Worm (Caenorhabditis elegans): Measurements from ENCODE around the gene Y77E11A.23.

Y77E11A.23 gene

DNA sequence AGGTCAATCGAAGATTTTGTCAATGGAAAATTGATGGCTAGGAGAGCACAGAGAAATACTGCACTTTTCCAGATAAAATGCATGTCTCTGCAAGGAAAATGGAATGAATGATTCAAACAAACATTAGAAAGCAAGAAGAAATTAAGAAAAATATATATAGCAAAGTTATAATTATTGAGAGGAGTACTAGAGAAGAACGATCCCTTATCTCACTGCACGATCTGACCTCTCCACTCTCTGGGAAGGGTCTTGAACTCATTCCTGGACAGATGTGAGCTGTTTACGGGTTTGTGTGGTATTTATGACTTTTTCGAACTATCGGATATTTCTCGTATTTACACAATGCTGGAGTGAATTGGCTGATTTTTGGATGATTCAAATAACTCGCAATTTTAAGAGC is at the start of gene Y77E11A.23:
TSS of gene Y77E11A.23 (minus strand) at position 107 of the 400 bp plus-strand sequence.
- no peak for TF ChIP-seq T22C8.4 (GFP tag; IDR thresholded peaks at IDR 0.05)
- TF ChIP-seq tab-1 (GFP tag; IDR thresholded peaks at IDR 0.05), result no peak
- TF ChIP-seq ztf-29 (GFP tag; IDR thresholded peaks at IDR 0.05), result no peak
- no peak for TF ChIP-seq klf-2 (GFP tag; conservative IDR thresholded peaks at IDR 0.05)
- no peak for TF ChIP-seq ref-1 (GFP tag; conservative IDR thresholded peaks at IDR 0.05)
- no peak for TF ChIP-seq ztf-23 (GFP tag; IDR thresholded peaks at IDR 0.05)
- TF ChIP-seq flt-1 (GFP tag; IDR thresholded peaks at IDR 0.05), result no peak

DNA sequence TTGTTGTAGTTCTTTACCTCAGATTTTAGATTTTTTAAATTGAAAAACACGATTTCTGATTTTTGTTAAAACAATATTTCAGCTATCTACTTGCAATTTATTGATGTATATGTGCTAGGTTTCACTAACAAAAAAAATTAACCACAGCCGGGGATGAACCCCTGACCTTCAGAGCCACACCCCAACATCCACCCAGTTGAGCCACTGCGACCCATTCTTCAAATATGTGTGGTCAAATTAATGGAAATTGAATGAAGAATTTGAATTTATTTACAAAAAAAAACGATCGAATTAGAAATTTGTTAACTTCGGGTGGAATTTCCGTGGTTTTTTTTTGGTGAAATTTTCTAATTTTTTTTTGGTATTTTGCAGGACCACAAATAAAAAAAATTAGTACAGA is 48.5 kb upstream of the Y77E11A.23 start:
- no peak for TF ChIP-seq ztf-23 (GFP tag; IDR thresholded peaks at IDR 0.05)
- TF ChIP-seq ref-1 (GFP tag; conservative IDR thresholded peaks at IDR 0.05), result no peak
- no peak for TF ChIP-seq klf-2 (GFP tag; conservative IDR thresholded peaks at IDR 0.05)
- no peak for TF ChIP-seq ztf-29 (GFP tag; IDR thresholded peaks at IDR 0.05)
- TF ChIP-seq tab-1 (GFP tag; IDR thresholded peaks at IDR 0.05), result no peak
- TF ChIP-seq T22C8.4 (GFP tag; IDR thresholded peaks at IDR 0.05), result no peak
- no peak for TF ChIP-seq flt-1 (GFP tag; IDR thresholded peaks at IDR 0.05)
- TF ChIP-seq cog-1 (tag; optimal IDR thresholded peaks at IDR 0.05), result no peak
- no peak for TF ChIP-seq med-1 (GFP tag; optimal IDR thresholded peaks at IDR 0.05; ENCODE audit: insufficient read depth)

ce11 chrIV:1475009-1475408 is 44.8 kb upstream of the Y77E11A.23 start, which contains the start of gene Y77E11A.12:
TSS of gene Y77E11A.12 (minus strand) at chrIV:1475109.
- TF ChIP-seq ref-1 (GFP tag; conservative IDR thresholded peaks at IDR 0.05) (no peak), tab-1 (GFP tag; IDR thresholded peaks at IDR 0.05) (no peak), ztf-23 (GFP tag; IDR thresholded peaks at IDR 0.05) (no peak)

DNA sequence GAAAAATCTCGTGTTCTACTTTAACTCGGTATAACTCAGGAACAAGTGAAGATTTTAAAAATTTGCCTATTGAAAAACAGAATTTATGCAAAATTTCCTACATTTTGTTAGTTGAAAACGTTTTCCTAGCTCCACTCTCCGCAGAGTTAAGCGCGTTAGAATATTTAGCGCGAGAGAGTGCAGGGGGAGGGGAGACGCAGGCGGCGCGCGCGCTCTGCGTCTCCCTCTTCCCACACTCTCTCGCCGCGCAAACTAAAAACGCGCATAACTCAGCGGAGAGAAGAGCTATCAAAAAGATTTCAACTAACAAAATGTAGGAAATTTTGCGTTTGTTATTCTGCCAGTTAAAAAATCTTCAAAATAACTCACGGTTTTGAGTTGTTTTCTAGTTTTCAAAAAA is 42.0 kb upstream of the Y77E11A.23 start:
- no peak for TF ChIP-seq T22C8.4 (GFP tag; IDR thresholded peaks at IDR 0.05)

DNA sequence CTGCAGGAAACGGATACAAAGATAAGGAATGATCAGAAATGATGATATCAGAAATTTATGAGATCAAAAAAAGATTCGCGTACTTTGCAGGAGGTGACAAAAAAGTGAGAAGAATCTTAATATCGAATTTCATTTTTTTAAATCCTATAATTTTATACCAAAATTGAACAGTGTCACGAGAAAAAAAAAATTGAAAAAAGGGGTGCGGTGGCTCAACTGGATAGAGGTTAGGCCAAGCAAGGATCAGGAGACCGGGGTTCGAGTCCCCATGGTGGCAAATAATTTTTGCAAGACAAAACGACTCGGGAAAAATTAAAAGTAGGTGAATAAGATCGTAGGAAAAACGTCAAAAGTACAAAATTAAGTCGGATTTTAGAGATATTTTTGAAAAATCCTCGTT is 40.2 kb upstream of the Y77E11A.23 start:
- no peak for TF ChIP-seq klf-2 (GFP tag; conservative IDR thresholded peaks at IDR 0.05)
- TF ChIP-seq ztf-29 (GFP tag; IDR thresholded peaks at IDR 0.05), result no peak
- TF ChIP-seq med-1 (GFP tag; optimal IDR thresholded peaks at IDR 0.05; ENCODE audit: insufficient read depth), result no peak
- no peak for TF ChIP-seq ztf-23 (GFP tag; IDR thresholded peaks at IDR 0.05)
- no peak for TF ChIP-seq flt-1 (GFP tag; IDR thresholded peaks at IDR 0.05)
- TF ChIP-seq tab-1 (GFP tag; IDR thresholded peaks at IDR 0.05), result no peak
- TF ChIP-seq cog-1 (tag; optimal IDR thresholded peaks at IDR 0.05), result no peak
- no peak for TF ChIP-seq ref-1 (GFP tag; conservative IDR thresholded peaks at IDR 0.05)
- no peak for TF ChIP-seq T22C8.4 (GFP tag; IDR thresholded peaks at IDR 0.05)

ce11 chrIV:1469093-1469492 is 38.9 kb upstream of the Y77E11A.23 start:
- TF ChIP-seq klf-2 (GFP tag; conservative IDR thresholded peaks at IDR 0.05) (no peak), cog-1 (tag; optimal IDR thresholded peaks at IDR 0.05) (no peak), ztf-23 (GFP tag; IDR thresholded peaks at IDR 0.05) (no peak), T22C8.4 (GFP tag; IDR thresholded peaks at IDR 0.05) (no peak), ref-1 (GFP tag; conservative IDR thresholded peaks at IDR 0.05) (no peak), med-1 (GFP tag; optimal IDR thresholded peaks at IDR 0.05; ENCODE audit: insufficient read depth) (no peak), ztf-29 (GFP tag; IDR thresholded peaks at IDR 0.05) (no peak), flt-1 (GFP tag; IDR thresholded peaks at IDR 0.05) (no peak), tab-1 (GFP tag; IDR thresholded peaks at IDR 0.05) (no peak)

DNA sequence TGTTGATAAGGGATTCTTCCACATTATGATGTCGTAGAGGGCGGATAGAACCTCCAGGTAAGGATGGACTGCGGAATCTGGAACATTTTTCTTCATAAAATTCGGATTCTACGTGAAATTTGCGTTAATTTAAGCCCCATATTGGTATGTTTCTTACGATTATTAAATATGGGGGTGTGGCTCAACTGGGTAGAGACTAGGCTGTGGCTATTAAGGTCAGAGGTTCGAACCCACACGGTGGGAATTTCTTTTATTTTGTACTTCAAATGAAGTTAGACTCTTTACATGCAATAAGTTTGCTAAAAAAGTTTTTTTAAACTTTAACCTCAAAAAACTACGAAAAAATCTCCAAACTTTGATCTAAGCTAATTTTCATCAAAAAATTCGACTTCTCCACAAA is 35.3 kb upstream of the Y77E11A.23 start:
- TF ChIP-seq med-1 (GFP tag; optimal IDR thresholded peaks at IDR 0.05; ENCODE audit: insufficient read depth) (no peak), klf-2 (GFP tag; conservative IDR thresholded peaks at IDR 0.05) (no peak), tab-1 (GFP tag; IDR thresholded peaks at IDR 0.05) (no peak), ztf-23 (GFP tag; IDR thresholded peaks at IDR 0.05) (no peak), T22C8.4 (GFP tag; IDR thresholded peaks at IDR 0.05) (no peak)

DNA sequence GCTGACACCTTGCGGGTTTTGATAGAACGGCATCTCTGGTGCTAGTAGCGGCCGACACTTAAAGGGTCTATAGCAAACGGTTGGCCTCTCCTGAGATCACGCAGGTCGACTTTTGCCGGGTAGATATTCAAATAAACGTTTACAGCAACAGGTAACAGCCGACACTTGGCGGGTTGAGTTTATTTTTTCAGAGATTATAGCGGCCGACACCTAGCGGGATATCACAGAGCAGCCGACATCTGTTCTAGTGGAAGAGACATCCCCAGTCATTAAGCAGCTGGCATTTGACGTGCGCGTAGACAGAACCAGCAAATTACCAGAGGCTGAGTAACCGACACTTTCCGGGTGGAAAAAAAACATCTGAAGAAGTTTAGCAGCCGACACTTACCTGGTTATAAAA is 31.3 kb upstream of the Y77E11A.23 start:
- no peak for TF ChIP-seq ref-1 (GFP tag; conservative IDR thresholded peaks at IDR 0.05)
- no peak for TF ChIP-seq ztf-29 (GFP tag; IDR thresholded peaks at IDR 0.05)
- no peak for TF ChIP-seq flt-1 (GFP tag; IDR thresholded peaks at IDR 0.05)
- no peak for TF ChIP-seq cog-1 (tag; optimal IDR thresholded peaks at IDR 0.05)
- no peak for TF ChIP-seq ztf-23 (GFP tag; IDR thresholded peaks at IDR 0.05)

ce11 chrIV:1460686-1461085 is 30.5 kb upstream of the Y77E11A.23 start, which contains the start of gene col-106:
TSS of gene col-106 (minus strand) at chrIV:1460786.
- no peak for TF ChIP-seq ztf-29 (GFP tag; IDR thresholded peaks at IDR 0.05)
- TF ChIP-seq cog-1 (tag; optimal IDR thresholded peaks at IDR 0.05), result no peak
- no peak for TF ChIP-seq med-1 (GFP tag; optimal IDR thresholded peaks at IDR 0.05; ENCODE audit: insufficient read depth)
- no peak for TF ChIP-seq T22C8.4 (GFP tag; IDR thresholded peaks at IDR 0.05)
- TF ChIP-seq klf-2 (GFP tag; conservative IDR thresholded peaks at IDR 0.05), result no peak
- no peak for TF ChIP-seq tab-1 (GFP tag; IDR thresholded peaks at IDR 0.05)
- TF ChIP-seq flt-1 (GFP tag; IDR thresholded peaks at IDR 0.05), result no peak

ce11 chrIV:1459826-1460489 is 29.8 kb upstream of the Y77E11A.23 start:
- no peak for TF ChIP-seq ztf-23 (GFP tag; IDR thresholded peaks at IDR 0.05)
- no peak for TF ChIP-seq cog-1 (tag; optimal IDR thresholded peaks at IDR 0.05)
- TF ChIP-seq med-1 (GFP tag; optimal IDR thresholded peaks at IDR 0.05; ENCODE audit: insufficient read depth), result no peak
- TF ChIP-seq ztf-29 (GFP tag; IDR thresholded peaks at IDR 0.05), result no peak
- no peak for TF ChIP-seq tab-1 (GFP tag; IDR thresholded peaks at IDR 0.05)
- no peak for TF ChIP-seq klf-2 (GFP tag; conservative IDR thresholded peaks at IDR 0.05)

- TF ChIP-seq tab-1 (GFP tag; IDR thresholded peaks at IDR 0.05), result no peak
- no peak for TF ChIP-seq klf-2 (GFP tag; conservative IDR thresholded peaks at IDR 0.05)
- TF ChIP-seq ztf-29 (GFP tag; IDR thresholded peaks at IDR 0.05), result no peak
- TF ChIP-seq T22C8.4 (GFP tag; IDR thresholded peaks at IDR 0.05), result no peak
- no peak for TF ChIP-seq med-1 (GFP tag; optimal IDR thresholded peaks at IDR 0.05; ENCODE audit: insufficient read depth)
- TF ChIP-seq ref-1 (GFP tag; conservative IDR thresholded peaks at IDR 0.05), result no peak
- no peak for TF ChIP-seq ztf-23 (GFP tag; IDR thresholded peaks at IDR 0.05)
These were observed 29.3 kb upstream of the Y77E11A.23 start for ce11 chrIV:1459419-1459818.

Data from whole organism, midembryonic.